Worm (Caenorhabditis elegans) whole organism, young adult: ENCODE results near the gene F38B6.3.
A peak's percentile ranks its signal among the peaks of the same experiment; 100 is the strongest.

Experiments used
- B0019.2 ChIP-seq: fragments of 200-800 bp; sonication (Bioruptor generic); conservative IDR thresholded peaks from 2 replicates; pipeline ENCODE4 v1.3.6; 2022; ENCODE audit warnings: missing genetic modification reagents, missing genetic modification characterization, missing compliant biosample characterization
- B0261.1 ChIP-seq: sonication (generic microtip); optimal IDR thresholded peaks from 2 replicates; lab custom pipeline; 2016; ENCODE audit warnings: mild to moderate bottlenecking, missing genetic modification characterization, moderate library complexity, missing compliant biosample characterization
- B0336.3 ChIP-seq: fragments of 200-800 bp; sonication (Bioruptor generic); IDR thresholded peaks from 2 replicates; pipeline ENCODE4 v1.3.6; 2022; ENCODE audit warnings: missing genetic modification characterization, missing compliant biosample characterization
- D2030.7 ChIP-seq: fragments of 200-800 bp; sonication (Bioruptor generic); IDR thresholded peaks from 2 replicates; pipeline ENCODE4 v1.3.6; 2022; ENCODE audit warnings: missing genetic modification reagents, missing genetic modification characterization, missing compliant biosample characterization
- F10E7.11 ChIP-seq: sonication (generic microtip); optimal IDR thresholded peaks from 2 replicates; lab custom pipeline; 2017; ENCODE audit warnings: mild to moderate bottlenecking, missing genetic modification characterization, moderate library complexity, missing compliant biosample characterization
- F33H1.4 ChIP-seq: fragments of 200-800 bp; sonication (Bioruptor generic); IDR thresholded peaks from 2 replicates; pipeline ENCODE4 v1.3.6; 2022; ENCODE audit warnings: missing genetic modification reagents, missing genetic modification characterization, missing compliant biosample characterization
- F49E8.2 ChIP-seq: sonication (generic microtip); optimal IDR thresholded peaks from 3 replicates; lab custom pipeline; 2017; ENCODE audit warnings: missing genetic modification characterization, mild to moderate bottlenecking, missing compliant biosample characterization, antibody characterized with exemption, moderate library complexity; ENCODE audit not compliant: insufficient read depth
- F52B5.7 ChIP-seq: sonication (generic microtip); optimal IDR thresholded peaks from 2 replicates; lab custom pipeline; 2016; ENCODE audit warnings: mild to moderate bottlenecking, missing genetic modification characterization, missing compliant biosample characterization
- F57A8.1 ChIP-seq: fragments of 200-800 bp; sonication (Bioruptor generic); optimal IDR thresholded peaks from 2 replicates; lab custom pipeline; 2018; ENCODE audit warnings: mild to moderate bottlenecking, missing genetic modification characterization, moderate library complexity, missing compliant biosample characterization
- F57C9.4 ChIP-seq: sonication (generic microtip); optimal IDR thresholded peaks from 2 replicates; lab custom pipeline; 2017; ENCODE audit warnings: mild to moderate bottlenecking, missing genetic modification characterization, missing compliant biosample characterization
- Y53G8AR.9 ChIP-seq: fragments of 200-800 bp; sonication (Bioruptor generic); conservative IDR thresholded peaks from 2 replicates; pipeline ENCODE4 v1.3.6; 2022; ENCODE audit warnings: missing genetic modification reagents, missing genetic modification characterization, missing compliant biosample characterization
- Y67H2A.10 ChIP-seq: fragments of 200-800 bp; sonication (Bioruptor generic); conservative IDR thresholded peaks from 2 replicates; pipeline ENCODE4 v1.3.6; 2022; ENCODE audit warnings: missing genetic modification reagents, missing genetic modification characterization, missing compliant biosample characterization
- Y95B8A.8 ChIP-seq: fragments of 200-800 bp; sonication (Bioruptor generic); IDR thresholded peaks from 2 replicates; pipeline ENCODE4 v1.3.6; 2022; ENCODE audit warnings: missing genetic modification reagents, missing genetic modification characterization, missing compliant biosample characterization
- ama-1 ChIP-seq, 3 experiments: fragments of 150-350 bp in 1 of 3; sonication (generic microtip) in 2 of 3; optimal IDR thresholded peaks; 2 replicates each; lab custom pipeline; 2014 to 2018; ENCODE audit warnings: missing biosample characterization in 2 of 3, missing genetic modification characterization in 2 of 3, missing genetic modification reagents in 2 of 3
- athp-1 ChIP-seq: sonication (generic microtip); optimal IDR thresholded peaks from 2 replicates; lab custom pipeline; 2017; ENCODE audit warnings: mild to moderate bottlenecking, missing genetic modification characterization, missing compliant biosample characterization
- bed-2 ChIP-seq: fragments of 200-800 bp; sonication (Bioruptor generic); IDR thresholded peaks from 2 replicates; pipeline ENCODE4 v1.3.6; 2022; ENCODE audit warnings: missing genetic modification reagents, missing genetic modification characterization, missing compliant biosample characterization
- ceh-100 ChIP-seq: fragments of 200-800 bp; sonication (Bioruptor generic); IDR thresholded peaks from 2 replicates; pipeline ENCODE4 v1.3.6; 2022; ENCODE audit warnings: missing genetic modification reagents, missing genetic modification characterization, missing compliant biosample characterization
- ceh-58 ChIP-seq: fragments of 200-800 bp; sonication (Bioruptor generic); IDR thresholded peaks from 2 replicates; pipeline ENCODE4 v1.3.6; 2022; ENCODE audit warnings: missing genetic modification characterization, missing compliant biosample characterization
- dox-1 ChIP-seq: fragments of 200-800 bp; sonication (Bioruptor generic); IDR thresholded peaks from 2 replicates; pipeline ENCODE4 v1.3.6; 2022; ENCODE audit warnings: missing genetic modification reagents, missing genetic modification characterization, missing compliant biosample characterization
- ekl-4 ChIP-seq: fragments of 200-800 bp; sonication (Bioruptor generic); IDR thresholded peaks from 2 replicates; pipeline ENCODE4 v1.3.6; 2022; ENCODE audit warnings: missing genetic modification reagents, missing genetic modification characterization, missing compliant biosample characterization
- fkh-3 ChIP-seq: sonication (generic microtip); optimal IDR thresholded peaks from 2 replicates; lab custom pipeline; 2016; ENCODE audit warnings: mild to moderate bottlenecking, missing genetic modification characterization, missing compliant biosample characterization
- hmg-20 ChIP-seq: fragments of 200-800 bp; sonication (Bioruptor generic); IDR thresholded peaks from 2 replicates; pipeline ENCODE4 v1.3.6; 2022; ENCODE audit warnings: missing genetic modification reagents, missing genetic modification characterization, missing compliant biosample characterization
- hrde-1 ChIP-seq: sonication (generic microtip); optimal IDR thresholded peaks from 2 replicates; lab custom pipeline; 2016; ENCODE audit warnings: missing genetic modification characterization, mild to moderate bottlenecking, missing compliant biosample characterization, moderate library complexity, missing genotype, missing genetic modification reagents, borderline replicate concordance
- let-607 ChIP-seq, 2 experiments: fragments of 200-800 bp in 1 of 2; sonication (Bioruptor generic) in 1 of 2; sonication (generic microtip) in 1 of 2; optimal IDR thresholded peaks; 2 replicates each; lab custom pipeline; 2016 to 2018; ENCODE audit warnings: mild to moderate bottlenecking in 2 of 2, missing compliant biosample characterization in 2 of 2, missing genetic modification characterization in 2 of 2, moderate library complexity in 2 of 2, missing genotype in 1 of 2
- lin-26 ChIP-seq: fragments of 200-800 bp; sonication (Bioruptor generic); IDR thresholded peaks from 2 replicates; pipeline ENCODE4 v1.3.6; 2022; ENCODE audit warnings: missing genetic modification reagents, missing genetic modification characterization, missing compliant biosample characterization
- lin-35 ChIP-seq, 3 experiments: fragments of 150-350 bp in 2 of 3; sonication (generic microtip) in 1 of 3; optimal IDR thresholded peaks; 2 replicates each; lab custom pipeline; 2014 to 2018; ENCODE audit warnings: missing biosample characterization in 3 of 3, missing genetic modification characterization in 3 of 3, missing genetic modification reagents in 3 of 3
- lsy-27 ChIP-seq: sonication (generic microtip); optimal IDR thresholded peaks from 2 replicates; lab custom pipeline; 2017; ENCODE audit warnings: missing genetic modification characterization, mild to moderate bottlenecking, missing compliant biosample characterization, antibody characterized with exemption, missing genotype, borderline replicate concordance; ENCODE audit not compliant: insufficient read depth
- mel-28 ChIP-seq: sonication (generic microtip); optimal IDR thresholded peaks from 2 replicates; lab custom pipeline; 2016; ENCODE audit warnings: borderline replicate concordance, mild to moderate bottlenecking, missing genetic modification characterization, missing compliant biosample characterization
- nfyb-1 ChIP-seq: fragments of 200-800 bp; sonication (Bioruptor generic); IDR thresholded peaks from 2 replicates; pipeline ENCODE4 v1.3.6; 2022; ENCODE audit warnings: missing genetic modification reagents, missing genetic modification characterization, missing compliant biosample characterization
- nhr-179 ChIP-seq: sonication (generic microtip); optimal IDR thresholded peaks from 2 replicates; lab custom pipeline; 2016; ENCODE audit warnings: mild to moderate bottlenecking, missing genetic modification characterization, missing compliant biosample characterization
- nhr-80 ChIP-seq: sonication (generic microtip); optimal IDR thresholded peaks from 2 replicates; lab custom pipeline; 2016; ENCODE audit warnings: missing genetic modification characterization, missing compliant biosample characterization
- pbrm-1 ChIP-seq: fragments of 200-800 bp; sonication (Bioruptor generic); IDR thresholded peaks from 2 replicates; pipeline ENCODE4 v1.3.6; 2022; ENCODE audit warnings: missing genetic modification reagents, missing genetic modification characterization, missing compliant biosample characterization
- rec-8 ChIP-seq, 2 experiments: sonication (generic microtip); optimal IDR thresholded peaks; 2 replicates each; lab custom pipeline; 2016; ENCODE audit warnings: mild to moderate bottlenecking in 2 of 2, missing genetic modification characterization in 2 of 2, missing genetic modification reagents in 2 of 2, missing genotype in 2 of 2, missing biosample characterization in 1 of 2, missing compliant biosample characterization in 1 of 2, moderate library complexity in 1 of 2
- sea-2 ChIP-seq: fragments of 200-800 bp; sonication (Bioruptor generic); IDR thresholded peaks from 2 replicates; pipeline ENCODE4 v1.3.6; 2022; ENCODE audit warnings: missing genetic modification characterization, missing compliant biosample characterization
- snpc-1.3 ChIP-seq: sonication (generic microtip); optimal IDR thresholded peaks from 2 replicates; lab custom pipeline; 2017; ENCODE audit warnings: missing genetic modification characterization, mild to moderate bottlenecking, missing compliant biosample characterization, antibody characterized with exemption, moderate library complexity, missing genotype, missing genetic modification reagents; ENCODE audit not compliant: insufficient read depth
- snpc-3.4 ChIP-seq: sonication (generic microtip); optimal IDR thresholded peaks from 2 replicates; lab custom pipeline; 2017; ENCODE audit warnings: missing genetic modification characterization, mild to moderate bottlenecking, missing compliant biosample characterization, antibody characterized with exemption, moderate library complexity, missing genotype, missing genetic modification reagents
- snpc-4 ChIP-seq, 5 experiments: fragments of 150-350 bp in 1 of 5; sonication (generic microtip) in 4 of 5; optimal IDR thresholded peaks; 2 replicates each; lab custom pipeline; 2014 to 2018; ENCODE audit warnings: missing genetic modification characterization in 5 of 5, missing biosample characterization in 3 of 5, antibody characterized with exemption in 2 of 5, mild to moderate bottlenecking in 2 of 5, missing compliant biosample characterization in 2 of 5, missing genotype in 2 of 5, moderate library complexity in 2 of 5, missing genetic modification reagents in 1 of 5
- somi-1 ChIP-seq: fragments of 200-800 bp; sonication (Bioruptor generic); optimal IDR thresholded peaks from 2 replicates; lab custom pipeline; 2018; ENCODE audit warnings: mild to moderate bottlenecking, missing genetic modification characterization, missing compliant biosample characterization
- tbx-9 ChIP-seq: sonication (generic microtip); optimal IDR thresholded peaks from 2 replicates; lab custom pipeline; 2016; ENCODE audit warnings: borderline replicate concordance, missing genetic modification characterization, inconsistent platforms, missing compliant biosample characterization
- zim-3 ChIP-seq: sonication (generic microtip); optimal IDR thresholded peaks from 2 replicates; lab custom pipeline; 2017; ENCODE audit warnings: mild to moderate bottlenecking, missing genetic modification characterization, moderate library complexity, missing compliant biosample characterization
- ztf-18 ChIP-seq: sonication (generic microtip); optimal IDR thresholded peaks from 2 replicates; lab custom pipeline; 2016; ENCODE audit warnings: missing genotype, mild to moderate bottlenecking, missing genetic modification characterization, missing compliant biosample characterization
- ztf-22 ChIP-seq: fragments of 200-800 bp; sonication (Bioruptor generic); optimal IDR thresholded peaks from 2 replicates; lab custom pipeline; 2018; ENCODE audit warnings: mild to moderate bottlenecking, missing genetic modification characterization, moderate library complexity, missing compliant biosample characterization
- ztf-26 ChIP-seq: sonication (generic microtip); optimal IDR thresholded peaks from 2 replicates; lab custom pipeline; 2017; ENCODE audit warnings: missing genetic modification characterization, missing compliant biosample characterization

The F38B6.3 gene

DNA sequence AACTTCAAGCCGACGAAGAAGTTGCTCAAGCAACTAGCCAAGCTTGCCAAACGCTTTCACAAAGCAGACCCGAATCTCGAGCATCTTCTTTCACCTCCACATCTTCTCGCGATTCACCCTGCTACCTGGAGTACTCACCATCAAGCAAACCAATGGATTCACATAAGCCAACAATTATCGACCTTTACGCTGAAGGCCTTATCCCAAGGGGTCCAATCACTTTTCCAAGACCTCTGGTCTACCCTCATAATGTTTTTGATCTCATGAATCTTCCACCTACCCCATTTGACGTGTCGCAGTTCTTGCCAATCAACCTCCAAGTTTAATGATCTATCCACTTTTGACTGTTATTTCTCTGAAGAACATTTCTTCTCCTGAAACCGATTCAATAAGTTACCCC, 49.9 kb downstream of the F38B6.3 start:
- 0 out of 2 replicates have a peak, but pooled peaks have one; percentile 6 for TF ChIP-seq Y95B8A.8
- 0 out of 2 replicates have a peak, but pooled peaks have one; percentile 18 for TF ChIP-seq hmg-20 (GFP tag; lab: Robert Waterston, UW)
- no peak for TF ChIP-seq nhr-80 (tag; lab: Kevin White, UChicago)
- TF ChIP-seq B0336.3 (GFP tag; lab: Robert Waterston, UW) = no peak
- peak; percentile 17 for TF ChIP-seq ama-1 (optimal IDR thresholded peaks at IDR 0.05; lab: Kevin White, UChicago)
- no peak for TF ChIP-seq ama-1 (GFP tag; optimal IDR thresholded peaks at IDR 0.05; lab: Kevin White, UChicago)

DNA sequence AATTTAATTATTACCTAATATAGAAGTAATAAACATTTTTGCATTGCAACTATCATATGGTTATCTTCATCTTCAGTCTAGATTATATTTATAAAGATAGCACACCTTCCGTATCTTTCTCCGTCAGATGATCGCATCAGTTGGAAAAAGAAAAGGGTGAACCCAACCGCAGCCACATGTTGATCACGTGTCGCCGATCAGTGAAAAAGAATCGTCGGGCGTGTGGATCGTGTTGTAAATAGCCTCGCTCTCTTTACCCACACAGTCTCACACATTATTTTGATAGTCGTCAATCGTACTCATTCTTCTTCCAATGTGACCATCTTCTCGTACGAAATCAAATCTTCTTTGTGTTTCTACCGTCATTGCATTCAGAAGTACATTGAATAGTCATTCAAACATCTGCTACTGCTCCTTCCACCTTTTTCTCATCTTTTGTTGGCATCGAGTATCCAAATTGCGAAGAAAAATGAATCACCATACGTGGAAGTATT, 50.5 kb downstream of the F38B6.3 start:
- TF ChIP-seq B0019.2 (GFP tag; lab: Robert Waterston, UW) = no peak; the same call in 1 of the 2 replicates
- peak; percentile 97 for TF ChIP-seq ztf-26
- no peak for TF ChIP-seq F57C9.4 (tag; lab: Kevin White, UChicago)
- TF ChIP-seq D2030.7 (GFP tag; lab: Robert Waterston, UW) = no peak
- no peak for TF ChIP-seq nhr-179 (tag; lab: Kevin White, UChicago)
- TF ChIP-seq tbx-9 (tag; lab: Kevin White, UChicago) = no peak
- TF ChIP-seq sea-2 (GFP tag; lab: Robert Waterston, UW) = no peak
- no peak for TF ChIP-seq hmg-20 (GFP tag; lab: Robert Waterston, UW)
- TF ChIP-seq F33H1.4 (GFP tag; lab: Robert Waterston, UW) = 0 out of 2 replicates have a peak, but pooled peaks have one; percentile 23
- peak; percentile 38; the same call in 1 of the 2 replicates for TF ChIP-seq ceh-100 (GFP tag; lab: Robert Waterston, UW)
- no peak for TF ChIP-seq ceh-58
- peak; percentile 97 for TF ChIP-seq somi-1 (GFP tag; lab: Kevin White, UChicago)
- no peak for TF ChIP-seq lsy-27 (tag; lab: Kevin White, UChicago)
- no peak for TF ChIP-seq snpc-1.3
- no peak for TF ChIP-seq F57A8.1 (GFP tag; lab: Kevin White, UChicago)
- TF ChIP-seq nhr-80 (tag; lab: Kevin White, UChicago) = peak; percentile 81
- TF ChIP-seq Y67H2A.10 (GFP tag; lab: Robert Waterston, UW) = no peak
- peak; percentile 74 for TF ChIP-seq F52B5.7 (tag; lab: Kevin White, UChicago)
- no peak for TF ChIP-seq hrde-1
- peak; percentile 94 for TF ChIP-seq ztf-22
- TF ChIP-seq B0261.1 = peak; percentile 9
- peak; percentile 76 for TF ChIP-seq ekl-4
- no peak for TF ChIP-seq F49E8.2 (tag; lab: Kevin White, UChicago)
- peak; percentile 84 for TF ChIP-seq lin-26
- TF ChIP-seq nfyb-1 (GFP tag; lab: Robert Waterston, UW) = peak; percentile 88
- no peak for TF ChIP-seq bed-2 (GFP tag; lab: Robert Waterston, UW)
- peak; percentile 32 for TF ChIP-seq ztf-18 (tag; lab: Kevin White, UChicago)
- TF ChIP-seq lin-35 (GFP tag; optimal IDR thresholded peaks at IDR 0.05; lab: Kevin White, UChicago) = peak in 1 of 3 experiments; percentile 66
- TF ChIP-seq rec-8 (tag; optimal IDR thresholded peaks at IDR 0.05; lab: Kevin White, UChicago) = no peak
- peak; percentile 79 for TF ChIP-seq dox-1
- peak; percentile 84 for TF ChIP-seq zim-3 (tag; lab: Kevin White, UChicago)
- TF ChIP-seq fkh-3 = no peak
- peak; percentile 63 for TF ChIP-seq mel-28
- peak; percentile 60 for TF ChIP-seq F10E7.11 (tag; lab: Kevin White, UChicago)
- TF ChIP-seq snpc-3.4 (tag; lab: Kevin White, UChicago) = no peak
- no peak for TF ChIP-seq snpc-4 (GFP tag; optimal IDR thresholded peaks at IDR 0.05; lab: Kevin White, UChicago)
- TF ChIP-seq snpc-4 (tag; optimal IDR thresholded peaks at IDR 0.05; lab: Kevin White, UChicago) = peak; percentile 11 to 67 (median 41)
- peak; percentile 45 for TF ChIP-seq athp-1 (tag; lab: Kevin White, UChicago)
- peak; percentile 82; the same call in 1 of the 2 replicates for TF ChIP-seq pbrm-1 (GFP tag; lab: Robert Waterston, UW)
- peak; percentile 92 for TF ChIP-seq Y53G8AR.9
- TF ChIP-seq let-607 (tag; optimal IDR thresholded peaks at IDR 0.05; lab: Kevin White, UChicago) = peak; percentile 37 to 60
